Fruit fly (Drosophila melanogaster) whole organism, embryonic: ENCODE measurements around the gene mahe.

ENCODE experiments used
- Bteb2 ChIP-seq: fragments of 200-800 bp; sonication (Bioruptor generic); optimal IDR thresholded peaks from 2 replicates; lab custom pipeline; 2016; ENCODE audit warnings: missing biosample characterization, missing genetic modification characterization
- CG10267 ChIP-seq: fragments of 200-800 bp; sonication (Bioruptor generic); optimal IDR thresholded peaks from 2 replicates; lab custom pipeline; 2018; ENCODE audit warnings: missing biosample characterization, mild to moderate bottlenecking, missing genetic modification characterization, moderate library complexity
- CG10321 ChIP-seq: fragments of 200-800 bp; sonication (Bioruptor generic); IDR thresholded peaks from 2 replicates; pipeline ENCODE4 v1.3.6; 2022; ENCODE audit warnings: missing biosample characterization, missing genetic modification characterization
- CG10366 ChIP-seq: fragments of 200-800 bp; sonication (Bioruptor generic); IDR thresholded peaks from 2 replicates; pipeline ENCODE4 v1.3.6; 2022; ENCODE audit warnings: missing biosample characterization, missing genetic modification characterization
- CG10654 ChIP-seq: fragments of 200-800 bp; sonication (Bioruptor generic); optimal IDR thresholded peaks from 2 replicates; lab custom pipeline; 2016; ENCODE audit warnings: missing biosample characterization, missing genetic modification characterization
- CG12391 ChIP-seq: fragments of 200-800 bp; sonication (Bioruptor generic); optimal IDR thresholded peaks from 3 replicates; lab custom pipeline; 2018; ENCODE audit warnings: missing biosample characterization, mild to moderate bottlenecking, missing genetic modification characterization, moderate library complexity
- CG13296 ChIP-seq: fragments of 200-800 bp; sonication (Bioruptor generic); optimal IDR thresholded peaks from 3 replicates; lab custom pipeline; 2018; ENCODE audit warnings: missing biosample characterization, mild to moderate bottlenecking, missing genetic modification characterization
- CG14667 ChIP-seq: fragments of 200-800 bp; sonication (Bioruptor generic); IDR thresholded peaks from 2 replicates; pipeline ENCODE4 v1.3.6; 2022; ENCODE audit warnings: missing biosample characterization, missing genetic modification characterization
- CG14965 ChIP-seq: fragments of 200-800 bp; sonication (Bioruptor generic); optimal IDR thresholded peaks from 2 replicates; lab custom pipeline; 2016; ENCODE audit warnings: missing biosample characterization, missing genetic modification characterization, borderline replicate concordance
- CG15514 ChIP-seq: fragments of 200-800 bp; sonication (Bioruptor generic); optimal IDR thresholded peaks from 3 replicates; lab custom pipeline; 2017; ENCODE audit warnings: missing biosample characterization, missing genetic modification characterization, mild to moderate bottlenecking, moderate library complexity, missing genetic modification reagents
- CG16813 ChIP-seq: fragments of 200-800 bp; sonication (Bioruptor generic); IDR thresholded peaks from 3 replicates; pipeline ENCODE4 v1.3.6; 2022; ENCODE audit warnings: missing biosample characterization, missing genetic modification characterization; ENCODE audit not compliant: partially characterized antibody
- CG17359 ChIP-seq: fragments of 200-800 bp; sonication (Bioruptor generic); optimal IDR thresholded peaks from 3 replicates; lab custom pipeline; 2018; ENCODE audit warnings: missing biosample characterization, mild to moderate bottlenecking, missing genetic modification characterization, moderate library complexity
- CG2129 ChIP-seq: fragments of 200-800 bp; sonication (Bioruptor generic); IDR thresholded peaks from 2 replicates; pipeline ENCODE4 v1.3.6; 2022; ENCODE audit warnings: missing biosample characterization, missing genetic modification characterization; ENCODE audit not compliant: partially characterized antibody
- CG2199 ChIP-seq: fragments of 200-800 bp; sonication (Bioruptor generic); IDR thresholded peaks from 3 replicates; pipeline ENCODE4 v1.3.6; 2022; ENCODE audit warnings: missing biosample characterization, missing genetic modification characterization
- CG30020 ChIP-seq: fragments of 200-800 bp; optimal IDR thresholded peaks from 2 replicates; lab custom pipeline; 2019; ENCODE audit warnings: missing biosample characterization, mild to moderate bottlenecking, missing genetic modification characterization, moderate library complexity
- CG3163 ChIP-seq: fragments of 200-800 bp; sonication (Bioruptor generic); optimal IDR thresholded peaks from 3 replicates; lab custom pipeline; 2016; ENCODE audit warnings: missing biosample characterization, missing genetic modification characterization
- CG4282 ChIP-seq: fragments of 200-800 bp; sonication (Bioruptor generic); optimal IDR thresholded peaks from 2 replicates; lab custom pipeline; 2016; ENCODE audit warnings: missing biosample characterization, missing genetic modification characterization
- CG5245 ChIP-seq: fragments of 200-800 bp; sonication (Bioruptor generic); optimal IDR thresholded peaks from 3 replicates; lab custom pipeline; 2016; ENCODE audit warnings: missing biosample characterization, missing genetic modification characterization
- CG7556 ChIP-seq: fragments of 200-800 bp; sonication (Bioruptor generic); optimal IDR thresholded peaks from 2 replicates; lab custom pipeline; 2017; ENCODE audit warnings: missing biosample characterization, mild to moderate bottlenecking, missing genetic modification characterization
- D ChIP-seq, 2 experiments: fragments of 200-800 bp in 1 of 2; fragments of >200 bp in 1 of 2; sonication (Bioruptor generic) in 1 of 2; optimal IDR thresholded peaks; 2 replicates in 1 of 2; 3 replicates in 1 of 2; lab custom pipeline; 2017; ENCODE audit warnings: mild to moderate bottlenecking in 1 of 2, missing biosample characterization in 1 of 2, missing genetic modification characterization in 1 of 2, missing genetic modification reagents in 1 of 2
- D19B ChIP-seq: fragments of 200-800 bp; sonication (Bioruptor generic); optimal IDR thresholded peaks from 2 replicates; lab custom pipeline; 2017; ENCODE audit warnings: missing biosample characterization, mild to moderate bottlenecking, missing genetic modification characterization
- Eip74EF ChIP-seq, 2 experiments: fragments of 200-800 bp in 1 of 2; fragments of >200 bp in 1 of 2; sonication (Bioruptor generic) in 1 of 2; optimal IDR thresholded peaks; 2 replicates each; lab custom pipeline; 2017 to 2019; ENCODE audit warnings: missing biosample characterization in 2 of 2, missing genetic modification characterization in 2 of 2, mild to moderate bottlenecking in 1 of 2, moderate library complexity in 1 of 2
- H2.0 ChIP-seq: fragments of 200-800 bp; sonication (Bioruptor generic); IDR thresholded peaks from 2 replicates; pipeline ENCODE4 v1.3.6; 2022; ENCODE audit warnings: missing biosample characterization, missing genetic modification characterization
- HLH3B ChIP-seq: fragments of 200-800 bp; sonication (Bioruptor generic); IDR thresholded peaks from 2 replicates; pipeline ENCODE4 v1.3.6; 2022; ENCODE audit warnings: missing biosample characterization, missing genetic modification characterization
- Hr39 ChIP-seq: fragments of >200 bp; optimal IDR thresholded peaks from 2 replicates; lab custom pipeline; 2017
- MBD-R2 ChIP-seq: fragments of 200-800 bp; sonication (Bioruptor generic); IDR thresholded peaks from 2 replicates; pipeline ENCODE4 v1.3.6; 2022; ENCODE audit warnings: missing biosample characterization, missing genetic modification characterization
- MESR4 ChIP-seq: fragments of 200-800 bp; sonication (Bioruptor generic); optimal IDR thresholded peaks from 2 replicates; lab custom pipeline; 2018; ENCODE audit warnings: missing biosample characterization, mild to moderate bottlenecking, missing genetic modification characterization, moderate library complexity
- NC2β ChIP-seq: fragments of 200-800 bp; sonication (Bioruptor generic); optimal IDR thresholded peaks from 2 replicates; lab custom pipeline; 2016; ENCODE audit warnings: missing biosample characterization, missing genetic modification characterization
- NK7.1 ChIP-seq: fragments of 200-800 bp; sonication (Bioruptor generic); optimal IDR thresholded peaks from 3 replicates; lab custom pipeline; 2016; ENCODE audit warnings: missing biosample characterization, missing genetic modification characterization
- Optix ChIP-seq: fragments of 200-800 bp; sonication (Bioruptor generic); IDR thresholded peaks from 3 replicates; pipeline ENCODE4 v1.3.6; 2022; ENCODE audit warnings: missing biosample characterization, missing genetic modification characterization
- Sin3A ChIP-seq: fragments of >200 bp; optimal IDR thresholded peaks from 2 replicates; lab custom pipeline; 2018
- Sry-β ChIP-seq: fragments of 200-800 bp; sonication (Bioruptor generic); optimal IDR thresholded peaks from 2 replicates; lab custom pipeline; 2018; ENCODE audit warnings: missing biosample characterization, mild to moderate bottlenecking, missing genetic modification characterization, moderate library complexity
- YL-1 ChIP-seq: fragments of 200-800 bp; sonication (Bioruptor generic); optimal IDR thresholded peaks from 3 replicates; lab custom pipeline; 2017; ENCODE audit warnings: missing biosample characterization, mild to moderate bottlenecking, missing genetic modification characterization
- ara ChIP-seq: fragments of 200-800 bp; sonication (Bioruptor generic); IDR thresholded peaks from 2 replicates; pipeline ENCODE4 v1.3.6; 2022; ENCODE audit warnings: missing biosample characterization, missing genetic modification characterization
- crc ChIP-seq: fragments of 200-800 bp; sonication (Bioruptor generic); optimal IDR thresholded peaks from 2 replicates; lab custom pipeline; 2016; ENCODE audit warnings: missing biosample characterization, missing genetic modification characterization
- gce ChIP-seq: fragments of 200-800 bp; sonication (Bioruptor generic); IDR thresholded peaks from 3 replicates; pipeline ENCODE4 v1.3.6; 2022; ENCODE audit warnings: missing biosample characterization, missing genetic modification characterization
- gfzf ChIP-seq: fragments of 200-800 bp; sonication (Bioruptor generic); optimal IDR thresholded peaks from 2 replicates; lab custom pipeline; 2016; ENCODE audit warnings: missing biosample characterization, mild to moderate bottlenecking, missing genetic modification characterization, moderate library complexity
- gsb ChIP-seq: fragments of 200-800 bp; sonication (Bioruptor generic); IDR thresholded peaks from 2 replicates; pipeline ENCODE4 v1.3.6; 2022; ENCODE audit warnings: missing biosample characterization, missing genetic modification characterization
- insv ChIP-seq, 2 experiments: fragments of 200-800 bp; sonication (Bioruptor generic); optimal IDR thresholded peaks; 3 replicates each; lab custom pipeline; 2016 to 2018; ENCODE audit warnings: missing biosample characterization in 2 of 2, missing genetic modification characterization in 2 of 2
- inv ChIP-seq: fragments of 200-800 bp; sonication (Bioruptor generic); IDR thresholded peaks from 2 replicates; pipeline ENCODE4 v1.3.6; 2022; ENCODE audit warnings: missing biosample characterization, missing genetic modification characterization; ENCODE audit not compliant: partially characterized antibody
- kni ChIP-seq: fragments of 200-800 bp; sonication (Bioruptor generic); optimal IDR thresholded peaks from 3 replicates; lab custom pipeline; 2017; ENCODE audit warnings: mild to moderate bottlenecking, missing biosample characterization, missing genetic modification reagents, missing genetic modification characterization
- maf-S ChIP-seq: fragments of 200-800 bp; sonication (Bioruptor generic); optimal IDR thresholded peaks from 2 replicates; lab custom pipeline; 2016; ENCODE audit warnings: missing biosample characterization, missing genetic modification characterization
- mld ChIP-seq: fragments of 200-800 bp; sonication (Bioruptor generic); IDR thresholded peaks from 3 replicates; pipeline ENCODE4 v1.3.6; 2022; ENCODE audit warnings: missing biosample characterization, missing genetic modification characterization; ENCODE audit not compliant: partially characterized antibody
- odd ChIP-seq: fragments of 200-800 bp; sonication (Bioruptor generic); optimal IDR thresholded peaks from 2 replicates; lab custom pipeline; 2017; ENCODE audit warnings: missing biosample characterization, mild to moderate bottlenecking, missing genetic modification characterization
- peb ChIP-seq: fragments of 200-800 bp; sonication (Bioruptor generic); IDR thresholded peaks from 2 replicates; pipeline ENCODE4 v1.3.6; 2022; ENCODE audit warnings: missing biosample characterization, missing genetic modification characterization
- repo ChIP-seq: fragments of 200-800 bp; sonication (Bioruptor generic); optimal IDR thresholded peaks from 2 replicates; lab custom pipeline; 2016; ENCODE audit warnings: missing biosample characterization, missing genetic modification characterization
- sna ChIP-seq: fragments of 200-800 bp; sonication (Bioruptor generic); IDR thresholded peaks from 2 replicates; pipeline ENCODE4 v1.3.6; 2022; ENCODE audit warnings: missing biosample characterization, missing genetic modification characterization; ENCODE audit not compliant: partially characterized antibody
- tll ChIP-seq, 2 experiments: fragments of 200-800 bp in 1 of 2; fragments of >200 bp in 1 of 2; sonication (Bioruptor generic) in 1 of 2; optimal IDR thresholded peaks; 2 replicates each; lab custom pipeline; 2017 to 2019; ENCODE audit warnings: missing biosample characterization in 2 of 2, missing genetic modification characterization in 2 of 2, mild to moderate bottlenecking in 1 of 2, moderate library complexity in 1 of 2
- toy ChIP-seq: fragments of 200-800 bp; sonication (Bioruptor generic); IDR thresholded peaks from 2 replicates; pipeline ENCODE4 v1.3.6; 2022; ENCODE audit warnings: missing biosample characterization, missing genetic modification characterization
- vfl ChIP-seq: fragments of 200-800 bp; sonication (Bioruptor generic); optimal IDR thresholded peaks from 2 replicates; lab custom pipeline; 2016; ENCODE audit warnings: missing biosample characterization, missing genetic modification characterization
- yki ChIP-seq: fragments of >200 bp; optimal IDR thresholded peaks from 3 replicates; lab custom pipeline; 2018

Gene mahe

dm6 chrX:7931028-7931549, at the start of gene mahe (continued):
- TF ChIP-seq CG30020: no peak
- TF ChIP-seq MBD-R2 (GFP tag; lab: Robert Waterston, UW): no peak
- peak; percentile 43 for TF ChIP-seq yki
- no peak for TF ChIP-seq CG10321
- no peak for TF ChIP-seq toy (GFP tag; lab: Robert Waterston, UW)
- TF ChIP-seq YL-1 (GFP tag; lab: Kevin White, UChicago): peak; percentile 17
- peak; percentile 69 for TF ChIP-seq sna
- TF ChIP-seq kni (GFP tag; lab: Kevin White, UChicago): no peak
- peak; percentile 11 for TF ChIP-seq CG12391 (tag; lab: Kevin White, UChicago)
- TF ChIP-seq NC2β (GFP tag; lab: Kevin White, UChicago): no peak
- TF ChIP-seq repo (GFP tag; lab: Kevin White, UChicago): no peak
- 0 out of 2 replicates have a peak, but pooled peaks have one; percentile 7 for TF ChIP-seq HLH3B (GFP tag; lab: Robert Waterston, UW)
- TF ChIP-seq Hr39 (lab: Kevin White, UChicago): no peak
- TF ChIP-seq D (optimal IDR thresholded peaks at IDR 0.05; lab: Kevin White, UChicago): no peak
- TF ChIP-seq D (GFP tag; optimal IDR thresholded peaks at IDR 0.05; lab: Kevin White, UChicago): no peak
- TF ChIP-seq CG10654 (GFP tag; lab: Kevin White, UChicago): no peak
- no peak for TF ChIP-seq Eip74EF (GFP tag; optimal IDR thresholded peaks at IDR 0.05; lab: Kevin White, UChicago)
- TF ChIP-seq gce: no peak
- peak; percentile 29 for TF ChIP-seq CG10267 (tag; lab: Kevin White, UChicago)
- TF ChIP-seq CG14965: no peak
- peak; percentile 74 for TF ChIP-seq inv (GFP tag; lab: Robert Waterston, UW)
- TF ChIP-seq crc (GFP tag; lab: Kevin White, UChicago): no peak
- TF ChIP-seq CG14667 (GFP tag; lab: Robert Waterston, UW): no peak
- no peak for TF ChIP-seq vfl (GFP tag; lab: Kevin White, UChicago)
- TF ChIP-seq CG5245 (GFP tag; lab: Kevin White, UChicago): no peak
- no peak for TF ChIP-seq CG10366 (GFP tag; lab: Robert Waterston, UW)
- TF ChIP-seq tll (GFP tag; optimal IDR thresholded peaks at IDR 0.05; lab: Kevin White, UChicago): peak in 1 of 2 experiments; percentile 67
- TF ChIP-seq Bteb2 (GFP tag; lab: Kevin White, UChicago): no peak
- TF ChIP-seq odd: no peak
- no peak for TF ChIP-seq gsb
- peak; percentile 71 for TF ChIP-seq CG3163 (GFP tag; lab: Kevin White, UChicago)
- peak; percentile 33 for TF ChIP-seq CG15514 (GFP tag; lab: Kevin White, UChicago)
- no peak for TF ChIP-seq H2.0 (GFP tag; lab: Robert Waterston, UW)
- TF ChIP-seq mld (GFP tag; lab: Robert Waterston, UW): peak; percentile 18; the same call in 1 of the 3 replicates
- TF ChIP-seq insv (GFP tag; optimal IDR thresholded peaks at IDR 0.05; lab: Kevin White, UChicago): no peak
- TF ChIP-seq MESR4: peak; percentile 78
- TF ChIP-seq CG17359 (tag; lab: Kevin White, UChicago): no peak
- TF ChIP-seq CG7556: no peak
- no peak for TF ChIP-seq CG4282
- TF ChIP-seq Sin3A (lab: Kevin White, UChicago): no peak
- TF ChIP-seq CG2129 (GFP tag; lab: Robert Waterston, UW): peak; percentile 77
- no peak for TF ChIP-seq peb (GFP tag; lab: Robert Waterston, UW)
- no peak for TF ChIP-seq NK7.1 (GFP tag; lab: Kevin White, UChicago)
- TF ChIP-seq CG2199 (GFP tag; lab: Robert Waterston, UW): no peak
- peak; percentile 21 for TF ChIP-seq gfzf (GFP tag; lab: Kevin White, UChicago)
- no peak for TF ChIP-seq ara (GFP tag; lab: Robert Waterston, UW)
- TF ChIP-seq CG13296: peak; percentile 42
- no peak for TF ChIP-seq Optix (GFP tag; lab: Robert Waterston, UW)
- peak; percentile 80 for TF ChIP-seq CG16813 (GFP tag; lab: Robert Waterston, UW)
- no peak for TF ChIP-seq Sry-β (GFP tag; lab: Kevin White, UChicago)
- no peak for TF ChIP-seq D19B
- no peak for TF ChIP-seq maf-S (GFP tag; lab: Kevin White, UChicago)
